Worm (Caenorhabditis elegans) whole organism, young adult: Measurements from ENCODE around the gene F48F7.3.

ENCODE experiments used
- B0035.1 ChIP-seq: sonication (generic microtip); optimal IDR thresholded peaks from 2 replicates; lab custom pipeline; 2016; ENCODE audit warnings: missing genetic modification characterization, mild to moderate bottlenecking, missing compliant biosample characterization, missing genotype, missing genetic modification reagents
- F10E7.11 ChIP-seq: sonication (generic microtip); optimal IDR thresholded peaks from 2 replicates; lab custom pipeline; 2017; ENCODE audit warnings: mild to moderate bottlenecking, missing genetic modification characterization, moderate library complexity, missing compliant biosample characterization
- F23B12.7 ChIP-seq: sonication (generic microtip); optimal IDR thresholded peaks from 2 replicates; lab custom pipeline; 2017; ENCODE audit warnings: missing genetic modification characterization, mild to moderate bottlenecking, missing compliant biosample characterization, antibody characterized with exemption, moderate library complexity; ENCODE audit not compliant: insufficient read depth
- F39B2.1 ChIP-seq: fragments of 200-800 bp; sonication (Bioruptor generic); IDR thresholded peaks from 2 replicates; pipeline ENCODE4 v1.3.6; 2022; ENCODE audit warnings: missing genetic modification reagents, missing genetic modification characterization, missing compliant biosample characterization
- F52B5.7 ChIP-seq: sonication (generic microtip); optimal IDR thresholded peaks from 2 replicates; lab custom pipeline; 2016; ENCODE audit warnings: mild to moderate bottlenecking, missing genetic modification characterization, missing compliant biosample characterization
- F57A8.1 ChIP-seq: fragments of 200-800 bp; sonication (Bioruptor generic); optimal IDR thresholded peaks from 2 replicates; lab custom pipeline; 2018; ENCODE audit warnings: mild to moderate bottlenecking, missing genetic modification characterization, moderate library complexity, missing compliant biosample characterization
- K11D2.4 ChIP-seq: fragments of 200-800 bp; sonication (Bioruptor generic); IDR thresholded peaks from 2 replicates; pipeline ENCODE4 v1.3.6; 2022; ENCODE audit warnings: missing genetic modification reagents, missing genetic modification characterization, missing compliant biosample characterization
- K12H6.12 ChIP-seq: fragments of 200-800 bp; sonication (Bioruptor generic); optimal IDR thresholded peaks from 2 replicates; lab custom pipeline; 2018; ENCODE audit warnings: mild to moderate bottlenecking, missing genetic modification characterization, missing compliant biosample characterization
- Y53F4B.3 ChIP-seq: fragments of 200-800 bp; sonication (Bioruptor generic); IDR thresholded peaks from 2 replicates; pipeline ENCODE4 v1.3.6; 2022; ENCODE audit warnings: missing genetic modification reagents, missing genetic modification characterization, missing compliant biosample characterization
- Y56A3A.18 ChIP-seq: fragments of 200-800 bp; sonication (Bioruptor generic); IDR thresholded peaks from 2 replicates; pipeline ENCODE4 v1.3.6; 2022; ENCODE audit warnings: missing genetic modification reagents, missing genetic modification characterization, missing compliant biosample characterization
- Y67H2A.10 ChIP-seq: fragments of 200-800 bp; sonication (Bioruptor generic); conservative IDR thresholded peaks from 2 replicates; pipeline ENCODE4 v1.3.6; 2022; ENCODE audit warnings: missing genetic modification reagents, missing genetic modification characterization, missing compliant biosample characterization
- ZK185.1 ChIP-seq: sonication (generic microtip); optimal IDR thresholded peaks from 2 replicates; lab custom pipeline; 2016; ENCODE audit warnings: mild to moderate bottlenecking, missing genetic modification characterization, missing compliant biosample characterization; ENCODE audit not compliant: poor library complexity, severe bottlenecking
- ama-1 ChIP-seq, 3 experiments: fragments of 150-350 bp in 1 of 3; sonication (generic microtip) in 2 of 3; optimal IDR thresholded peaks; 2 replicates each; lab custom pipeline; 2014 to 2018; ENCODE audit warnings: missing biosample characterization in 2 of 3, missing genetic modification characterization in 2 of 3, missing genetic modification reagents in 2 of 3
- attf-5 ChIP-seq: fragments of 200-800 bp; sonication (Bioruptor generic); optimal IDR thresholded peaks from 2 replicates; lab custom pipeline; 2018; ENCODE audit warnings: mild to moderate bottlenecking, missing genetic modification characterization, missing compliant biosample characterization
- attf-6 ChIP-seq: fragments of 200-800 bp; sonication (Bioruptor generic); IDR thresholded peaks from 2 replicates; pipeline ENCODE4 v1.3.6; 2022; ENCODE audit warnings: missing genetic modification reagents, missing genetic modification characterization, missing compliant biosample characterization
- bed-2 ChIP-seq: fragments of 200-800 bp; sonication (Bioruptor generic); IDR thresholded peaks from 2 replicates; pipeline ENCODE4 v1.3.6; 2022; ENCODE audit warnings: missing genetic modification reagents, missing genetic modification characterization, missing compliant biosample characterization
- cebp-1 ChIP-seq, 2 experiments: fragments of 200-800 bp in 1 of 2; sonication (Bioruptor generic) in 1 of 2; sonication (generic microtip) in 1 of 2; IDR thresholded peaks in 1 of 2; optimal IDR thresholded peaks in 1 of 2; 2 replicates each; pipeline versions ENCODE4 v1.3.6 to Lab custom; 2017 to 2022; ENCODE audit warnings: missing compliant biosample characterization in 2 of 2, missing genetic modification characterization in 2 of 2, mild to moderate bottlenecking in 1 of 2, missing genetic modification reagents in 1 of 2, moderate library complexity in 1 of 2
- ceh-100 ChIP-seq: fragments of 200-800 bp; sonication (Bioruptor generic); IDR thresholded peaks from 2 replicates; pipeline ENCODE4 v1.3.6; 2022; ENCODE audit warnings: missing genetic modification reagents, missing genetic modification characterization, missing compliant biosample characterization
- ceh-27 ChIP-seq: fragments of 200-800 bp; sonication (Bioruptor generic); optimal IDR thresholded peaks from 2 replicates; lab custom pipeline; 2018; ENCODE audit warnings: mild to moderate bottlenecking, missing genetic modification characterization, moderate library complexity, missing compliant biosample characterization
- ceh-91 ChIP-seq: fragments of 200-800 bp; sonication (Bioruptor generic); IDR thresholded peaks from 2 replicates; pipeline ENCODE4 v1.3.6; 2022; ENCODE audit warnings: missing genetic modification reagents, missing genetic modification characterization, missing compliant biosample characterization
- chd-7 ChIP-seq: sonication (generic microtip); optimal IDR thresholded peaks from 2 replicates; lab custom pipeline; 2016; ENCODE audit warnings: mild to moderate bottlenecking, missing genetic modification characterization, moderate library complexity, missing compliant biosample characterization
- dox-1 ChIP-seq: fragments of 200-800 bp; sonication (Bioruptor generic); IDR thresholded peaks from 2 replicates; pipeline ENCODE4 v1.3.6; 2022; ENCODE audit warnings: missing genetic modification reagents, missing genetic modification characterization, missing compliant biosample characterization
- him-1 ChIP-seq: sonication (generic microtip); optimal IDR thresholded peaks from 2 replicates; lab custom pipeline; 2016; ENCODE audit warnings: missing genotype, missing genetic modification reagents, missing genetic modification characterization, missing compliant biosample characterization
- hmg-1.2 ChIP-seq: fragments of 200-800 bp; sonication (Bioruptor generic); IDR thresholded peaks from 2 replicates; pipeline ENCODE4 v1.3.6; 2022; ENCODE audit warnings: missing genetic modification reagents, missing genetic modification characterization, missing compliant biosample characterization
- lag-1 ChIP-seq: fragments of 200-800 bp; sonication (Bioruptor generic); IDR thresholded peaks from 2 replicates; pipeline ENCODE4 v1.3.6; 2022; ENCODE audit warnings: missing genetic modification reagents, missing genetic modification characterization, missing compliant biosample characterization
- let-607 ChIP-seq, 2 experiments: fragments of 200-800 bp in 1 of 2; sonication (Bioruptor generic) in 1 of 2; sonication (generic microtip) in 1 of 2; optimal IDR thresholded peaks; 2 replicates each; lab custom pipeline; 2016 to 2018; ENCODE audit warnings: mild to moderate bottlenecking in 2 of 2, missing compliant biosample characterization in 2 of 2, missing genetic modification characterization in 2 of 2, moderate library complexity in 2 of 2, missing genotype in 1 of 2
- lin-26 ChIP-seq: fragments of 200-800 bp; sonication (Bioruptor generic); IDR thresholded peaks from 2 replicates; pipeline ENCODE4 v1.3.6; 2022; ENCODE audit warnings: missing genetic modification reagents, missing genetic modification characterization, missing compliant biosample characterization
- lin-35 ChIP-seq, 3 experiments: fragments of 150-350 bp in 2 of 3; sonication (generic microtip) in 1 of 3; optimal IDR thresholded peaks; 2 replicates each; lab custom pipeline; 2014 to 2018; ENCODE audit warnings: missing biosample characterization in 3 of 3, missing genetic modification characterization in 3 of 3, missing genetic modification reagents in 3 of 3
- lir-1 ChIP-seq: fragments of 200-800 bp; sonication (Bioruptor generic); conservative IDR thresholded peaks from 2 replicates; pipeline ENCODE4 v1.3.6; 2022; ENCODE audit warnings: missing genetic modification reagents, missing genetic modification characterization, missing compliant biosample characterization
- madf-3 ChIP-seq: fragments of 200-800 bp; sonication (Bioruptor generic); IDR thresholded peaks from 2 replicates; pipeline ENCODE4 v1.3.6; 2022; ENCODE audit warnings: missing genetic modification reagents, missing genetic modification characterization, missing compliant biosample characterization
- mel-28 ChIP-seq: sonication (generic microtip); optimal IDR thresholded peaks from 2 replicates; lab custom pipeline; 2016; ENCODE audit warnings: borderline replicate concordance, mild to moderate bottlenecking, missing genetic modification characterization, missing compliant biosample characterization
- nfyb-1 ChIP-seq: fragments of 200-800 bp; sonication (Bioruptor generic); IDR thresholded peaks from 2 replicates; pipeline ENCODE4 v1.3.6; 2022; ENCODE audit warnings: missing genetic modification reagents, missing genetic modification characterization, missing compliant biosample characterization
- nhr-80 ChIP-seq: sonication (generic microtip); optimal IDR thresholded peaks from 2 replicates; lab custom pipeline; 2016; ENCODE audit warnings: missing genetic modification characterization, missing compliant biosample characterization
- pbrm-1 ChIP-seq: fragments of 200-800 bp; sonication (Bioruptor generic); IDR thresholded peaks from 2 replicates; pipeline ENCODE4 v1.3.6; 2022; ENCODE audit warnings: missing genetic modification reagents, missing genetic modification characterization, missing compliant biosample characterization
- rcor-1 ChIP-seq: fragments of 200-800 bp; sonication (Bioruptor generic); IDR thresholded peaks from 2 replicates; pipeline ENCODE4 v1.3.6; 2022; ENCODE audit warnings: missing genetic modification reagents, missing genetic modification characterization, missing compliant biosample characterization
- sea-2 ChIP-seq: fragments of 200-800 bp; sonication (Bioruptor generic); IDR thresholded peaks from 2 replicates; pipeline ENCODE4 v1.3.6; 2022; ENCODE audit warnings: missing genetic modification characterization, missing compliant biosample characterization
- somi-1 ChIP-seq: fragments of 200-800 bp; sonication (Bioruptor generic); optimal IDR thresholded peaks from 2 replicates; lab custom pipeline; 2018; ENCODE audit warnings: mild to moderate bottlenecking, missing genetic modification characterization, missing compliant biosample characterization
- unc-62 ChIP-seq: fragments of 150-350 bp; optimal IDR thresholded peaks from 2 replicates; lab custom pipeline; 2014; ENCODE audit warnings: missing biosample characterization, missing genetic modification reagents, missing genetic modification characterization
- zfh-2 ChIP-seq: fragments of 200-800 bp; sonication (Bioruptor generic); conservative IDR thresholded peaks from 2 replicates; pipeline ENCODE4 v1.3.6; 2022; ENCODE audit warnings: missing genetic modification reagents, missing genetic modification characterization, missing compliant biosample characterization
- zim-3 ChIP-seq: sonication (generic microtip); optimal IDR thresholded peaks from 2 replicates; lab custom pipeline; 2017; ENCODE audit warnings: mild to moderate bottlenecking, missing genetic modification characterization, moderate library complexity, missing compliant biosample characterization

Gene F48F7.3

DNA sequence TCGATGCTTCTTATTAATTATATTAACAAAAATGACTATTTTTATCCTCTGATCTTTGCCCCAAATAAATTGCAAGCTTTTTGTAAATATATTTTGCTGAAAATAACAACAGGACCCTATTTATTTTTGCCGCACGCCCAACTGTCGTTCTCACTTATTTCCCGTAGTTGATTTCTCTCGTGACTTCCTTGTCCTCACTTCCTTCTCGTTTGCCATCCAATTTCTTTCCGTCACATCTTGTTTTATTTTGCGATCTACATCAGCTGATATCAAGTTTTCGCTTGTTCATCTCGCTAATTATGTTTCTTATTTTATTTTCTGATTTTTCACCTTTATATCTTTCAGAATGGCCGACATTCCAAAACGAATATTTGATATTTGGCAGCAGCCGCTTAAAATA is 12.0 kb downstream of the F48F7.3 start, which contains the start of gene F48F7.5:
Gene F48F7.5 (plus strand): TSS at position 340 of the 400 bp plus-strand sequence.
- TF ChIP-seq cebp-1 (GFP tag; IDR thresholded peaks at IDR 0.05; lab: Robert Waterston, UW): no peak
- TF ChIP-seq cebp-1 (tag; optimal IDR thresholded peaks at IDR 0.05; lab: Kevin White, UChicago): peak; percentile 13
- no peak for TF ChIP-seq ceh-27 (GFP tag; lab: Kevin White, UChicago)
- no peak for TF ChIP-seq K11D2.4 (GFP tag; lab: Robert Waterston, UW)
- no peak for TF ChIP-seq pbrm-1 (GFP tag; lab: Robert Waterston, UW)
- TF ChIP-seq attf-6: no peak
- no peak for TF ChIP-seq hmg-1.2 (GFP tag; lab: Robert Waterston, UW)
- no peak for TF ChIP-seq lir-1 (GFP tag; lab: Robert Waterston, UW)
- no peak for TF ChIP-seq bed-2 (GFP tag; lab: Robert Waterston, UW)
- no peak for TF ChIP-seq F57A8.1
- TF ChIP-seq rcor-1: no peak
- TF ChIP-seq chd-7 (tag; lab: Kevin White, UChicago): no peak
- no peak for TF ChIP-seq Y56A3A.18
- no peak for TF ChIP-seq nfyb-1 (GFP tag; lab: Robert Waterston, UW)
- peak in 1 of 3 experiments; percentile 17 for TF ChIP-seq lin-35 (GFP tag; optimal IDR thresholded peaks at IDR 0.05; lab: Kevin White, UChicago)
- no peak for TF ChIP-seq ceh-100 (GFP tag; lab: Robert Waterston, UW)
- peak; percentile 12 for TF ChIP-seq K12H6.12
- TF ChIP-seq Y53F4B.3 (GFP tag; lab: Robert Waterston, UW): no peak
- TF ChIP-seq zfh-2 (GFP tag; lab: Robert Waterston, UW): no peak
- no peak for TF ChIP-seq let-607 (tag; optimal IDR thresholded peaks at IDR 0.05; lab: Kevin White, UChicago)
- TF ChIP-seq F52B5.7 (tag; lab: Kevin White, UChicago): no peak
- no peak for TF ChIP-seq unc-62 (GFP tag; lab: Kevin White, UChicago)
- no peak for TF ChIP-seq ama-1 (optimal IDR thresholded peaks at IDR 0.05; lab: Kevin White, UChicago)
- TF ChIP-seq ama-1 (GFP tag; optimal IDR thresholded peaks at IDR 0.05; lab: Kevin White, UChicago): no peak

DNA sequence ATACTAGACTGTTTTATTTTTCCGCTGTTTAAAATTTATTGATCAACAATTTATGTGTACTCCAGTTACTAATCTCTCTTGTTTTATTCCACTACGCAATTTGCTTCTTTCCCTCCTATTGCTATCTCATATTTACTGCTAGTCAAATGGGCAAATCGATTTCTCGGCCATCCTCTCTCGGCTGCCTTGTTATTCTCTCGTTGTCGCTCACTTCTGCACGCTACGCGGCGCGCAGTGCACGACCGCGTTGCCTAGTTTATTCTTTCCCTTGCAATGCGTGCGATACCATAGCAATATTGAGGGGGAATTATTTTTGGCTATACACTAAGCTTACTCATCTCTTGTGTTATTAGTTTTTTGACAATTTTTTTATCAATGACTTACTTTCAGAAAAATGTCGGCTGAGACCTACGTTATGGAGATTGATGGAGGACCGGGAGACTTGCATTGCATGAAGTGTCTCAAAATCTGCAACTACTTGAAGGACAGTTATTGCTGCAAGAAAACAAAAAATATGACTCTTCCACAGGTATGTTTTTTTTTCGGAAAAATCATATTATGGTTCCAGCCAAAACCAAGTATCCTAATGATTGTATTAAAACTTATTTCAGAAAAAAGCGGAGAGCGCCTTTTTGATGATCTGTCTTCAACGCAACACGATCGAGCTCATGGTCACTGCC is 14.3 kb downstream of the F48F7.3 start, which contains the start of gene F48F7.6:
Gene F48F7.6 (plus strand): TSS at position 391 of the 680 bp plus-strand sequence.
- no peak for TF ChIP-seq F10E7.11 (tag; lab: Kevin White, UChicago)
- no peak for TF ChIP-seq zim-3 (tag; lab: Kevin White, UChicago)
- TF ChIP-seq lin-35 (GFP tag; optimal IDR thresholded peaks at IDR 0.05; lab: Kevin White, UChicago): peak in 1 of 3 experiments; percentile 5
- no peak for TF ChIP-seq madf-3
- TF ChIP-seq somi-1: no peak
- TF ChIP-seq F39B2.1: no peak
- no peak for TF ChIP-seq B0035.1 (tag; lab: Kevin White, UChicago)
- no peak for TF ChIP-seq let-607 (tag; optimal IDR thresholded peaks at IDR 0.05; lab: Kevin White, UChicago)
- peak; percentile 54 for TF ChIP-seq ceh-27 (GFP tag; lab: Kevin White, UChicago)
- no peak for TF ChIP-seq lag-1 (GFP tag; lab: Robert Waterston, UW)
- TF ChIP-seq K12H6.12: peak; percentile 50
- TF ChIP-seq hmg-1.2 (GFP tag; lab: Robert Waterston, UW): peak; percentile 17; the same call in 1 of the 2 replicates
- TF ChIP-seq dox-1 (GFP tag; lab: Robert Waterston, UW): 0 out of 2 replicates have a peak, but pooled peaks have one; percentile 14
- TF ChIP-seq ZK185.1 (tag; lab: Kevin White, UChicago): peak; percentile 11
- peak; percentile 32 for TF ChIP-seq attf-5
- no peak for TF ChIP-seq F23B12.7 (tag; lab: Kevin White, UChicago)
- no peak for TF ChIP-seq ceh-91 (GFP tag; lab: Robert Waterston, UW)
- no peak for TF ChIP-seq him-1
- TF ChIP-seq ceh-100 (GFP tag; lab: Robert Waterston, UW): no peak
- peak; percentile 3 for TF ChIP-seq nhr-80 (tag; lab: Kevin White, UChicago)
- no peak for TF ChIP-seq mel-28 (tag; lab: Kevin White, UChicago)
- no peak for TF ChIP-seq sea-2 (GFP tag; lab: Robert Waterston, UW)
- TF ChIP-seq lin-26 (GFP tag; lab: Robert Waterston, UW): 0 out of 2 replicates have a peak, but pooled peaks have one; percentile 28
- TF ChIP-seq zfh-2 (GFP tag; lab: Robert Waterston, UW): 0 out of 2 replicates have a peak, but pooled peaks have one; percentile 9
- no peak for TF ChIP-seq Y67H2A.10 (GFP tag; lab: Robert Waterston, UW)
- TF ChIP-seq, all 124 proteins: peak for 10
